Fruit fly (Drosophila melanogaster): ENCODE measurements around the gene CG11342.

The CG11342 gene

DNA sequence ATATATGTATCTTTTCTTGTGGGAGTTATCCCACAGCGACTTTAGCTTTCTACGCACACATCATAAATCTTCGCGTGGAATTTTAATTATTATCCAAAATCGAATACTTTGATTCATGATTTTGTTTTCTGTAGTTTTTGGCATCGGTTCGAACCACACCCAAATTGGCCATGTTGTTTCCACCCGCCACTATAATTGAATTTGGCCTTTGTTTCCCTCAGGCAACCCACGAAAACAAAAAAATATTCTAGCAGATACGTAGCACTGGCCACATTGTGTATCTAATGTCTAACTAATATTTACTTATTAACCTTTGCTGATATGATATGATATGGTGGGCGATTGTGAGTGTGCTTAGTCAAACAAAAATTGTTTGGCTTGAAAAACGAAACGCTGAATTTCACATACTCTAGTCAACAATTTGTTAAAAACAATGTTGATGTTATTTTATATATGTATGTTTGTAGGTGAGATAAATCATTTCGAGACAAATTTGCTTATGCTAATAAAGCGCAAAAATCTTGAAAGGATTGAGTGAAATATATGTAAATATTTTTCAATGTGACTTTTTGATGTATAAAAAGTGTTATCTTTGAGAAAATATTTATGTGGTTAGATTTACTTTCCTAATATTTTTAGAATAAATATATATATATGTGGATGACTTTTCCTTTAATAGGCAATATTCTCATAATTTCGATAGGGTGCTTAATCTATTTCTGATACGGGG lies 12.2 kb downstream of the CG11342 start:
- no peak for TF ChIP-seq gl (tag; optimal IDR thresholded peaks at IDR 0.05)
- TF ChIP-seq Pif1A (GFP tag; optimal IDR thresholded peaks at IDR 0.05), result no peak
- no peak for TF ChIP-seq fd96Ca (GFP tag; IDR thresholded peaks at IDR 0.05)
- TF ChIP-seq rn (GFP tag; IDR thresholded peaks at IDR 0.05), result no peak
- TF ChIP-seq CG8301 (tag; optimal IDR thresholded peaks at IDR 0.05), result no peak
- TF ChIP-seq D1 (tag; optimal IDR thresholded peaks at IDR 0.05), result no peak
- TF ChIP-seq CG14655 (GFP tag; optimal IDR thresholded peaks at IDR 0.05), result no peak
- TF ChIP-seq CG13204 (GFP tag; optimal IDR thresholded peaks at IDR 0.05), result no peak
- TF ChIP-seq CG34367 (tag; optimal IDR thresholded peaks at IDR 0.05), result no peak
- no peak for TF ChIP-seq CG12605 (GFP tag; IDR thresholded peaks at IDR 0.05)
- TF ChIP-seq CG15710 (tag; optimal IDR thresholded peaks at IDR 0.05), result no peak
- TF ChIP-seq CG32121 (GFP tag; IDR thresholded peaks at IDR 0.05), result no peak
- TF ChIP-seq CG4496 (GFP tag; IDR thresholded peaks at IDR 0.05), result no peak
- TF ChIP-seq CG8159 (tag; optimal IDR thresholded peaks at IDR 0.05), result no peak
- TF ChIP-seq EcR (GFP tag; optimal IDR thresholded peaks at IDR 0.05), result no peak
- TF ChIP-seq CG17806 (tag; optimal IDR thresholded peaks at IDR 0.05), result no peak
- TF ChIP-seq Pif1B (GFP tag; optimal IDR thresholded peaks at IDR 0.05), result no peak
- TF ChIP-seq CG10348 (GFP tag; IDR thresholded peaks at IDR 0.05), result no peak
- no peak for TF ChIP-seq Snoo (tag; optimal IDR thresholded peaks at IDR 0.05)
- TF ChIP-seq Ets98B (GFP tag; IDR thresholded peaks at IDR 0.05), result no peak

DNA sequence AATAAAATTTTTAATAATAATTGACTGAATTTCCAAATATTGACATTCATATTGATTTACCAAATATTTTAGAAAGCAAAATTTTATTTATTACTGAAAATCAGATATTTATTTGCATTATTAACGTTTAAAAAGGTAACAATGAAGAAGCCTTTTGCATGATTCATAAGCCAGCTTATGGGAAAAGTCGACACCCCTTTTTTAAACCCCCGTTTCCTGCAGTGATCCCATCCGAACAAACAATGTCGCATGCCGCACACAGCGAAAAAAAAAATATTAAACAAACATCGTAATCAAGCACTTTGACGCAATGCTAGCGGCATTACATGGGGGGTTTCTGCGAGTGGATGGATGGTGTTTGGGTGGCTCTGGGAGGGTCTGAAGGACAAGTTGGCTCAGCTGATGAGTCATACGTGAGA lies 13.6 kb downstream of the CG11342 start:
- TF ChIP-seq rn (GFP tag; IDR thresholded peaks at IDR 0.05), result no peak
- TF ChIP-seq CG34367 (tag; optimal IDR thresholded peaks at IDR 0.05), result no peak
- TF ChIP-seq fd96Ca (GFP tag; IDR thresholded peaks at IDR 0.05), result 0 out of 3 replicates have a peak, but pooled peaks have one; percentile 41
- no peak for TF ChIP-seq gl (tag; optimal IDR thresholded peaks at IDR 0.05)
- no peak for TF ChIP-seq Pif1B (GFP tag; optimal IDR thresholded peaks at IDR 0.05)
- TF ChIP-seq Pif1A (GFP tag; optimal IDR thresholded peaks at IDR 0.05), result peak; percentile 34
- TF ChIP-seq Snoo (tag; optimal IDR thresholded peaks at IDR 0.05), result no peak
- TF ChIP-seq CG32121 (GFP tag; IDR thresholded peaks at IDR 0.05), result no peak
- TF ChIP-seq CG4496 (GFP tag; IDR thresholded peaks at IDR 0.05), result peak; percentile 52; the same call in 1 of the 3 replicates
- no peak for TF ChIP-seq CG12605 (GFP tag; IDR thresholded peaks at IDR 0.05)
- TF ChIP-seq CG10348 (GFP tag; IDR thresholded peaks at IDR 0.05), result no peak
- TF ChIP-seq CG8301 (tag; optimal IDR thresholded peaks at IDR 0.05), result no peak
- peak; percentile 21 for TF ChIP-seq CG17806 (tag; optimal IDR thresholded peaks at IDR 0.05)
- 0 out of 2 replicates have a peak, but pooled peaks have one; percentile 10 for TF ChIP-seq Ets98B (GFP tag; IDR thresholded peaks at IDR 0.05)
- no peak for TF ChIP-seq CG13204 (GFP tag; optimal IDR thresholded peaks at IDR 0.05)
- TF ChIP-seq D1 (tag; optimal IDR thresholded peaks at IDR 0.05), result no peak
- TF ChIP-seq CG9948 (tag; optimal IDR thresholded peaks at IDR 0.05), result peak; percentile 38
- no peak for TF ChIP-seq CG15710 (tag; optimal IDR thresholded peaks at IDR 0.05)
- peak; percentile 54 for TF ChIP-seq CG8159 (tag; optimal IDR thresholded peaks at IDR 0.05)
- TF ChIP-seq CG14655 (GFP tag; optimal IDR thresholded peaks at IDR 0.05), result peak; percentile 40
- TF ChIP-seq EcR (GFP tag; optimal IDR thresholded peaks at IDR 0.05), result no peak

- peak; percentile 36 for TF ChIP-seq EcR (GFP tag; optimal IDR thresholded peaks at IDR 0.05)
- no peak for TF ChIP-seq CG32121 (GFP tag; IDR thresholded peaks at IDR 0.05)
- TF ChIP-seq rn (GFP tag; IDR thresholded peaks at IDR 0.05), result no peak
Observed at dm6 chr3L:4352649-4353048, 14.6 kb downstream of the CG11342 start.

DNA sequence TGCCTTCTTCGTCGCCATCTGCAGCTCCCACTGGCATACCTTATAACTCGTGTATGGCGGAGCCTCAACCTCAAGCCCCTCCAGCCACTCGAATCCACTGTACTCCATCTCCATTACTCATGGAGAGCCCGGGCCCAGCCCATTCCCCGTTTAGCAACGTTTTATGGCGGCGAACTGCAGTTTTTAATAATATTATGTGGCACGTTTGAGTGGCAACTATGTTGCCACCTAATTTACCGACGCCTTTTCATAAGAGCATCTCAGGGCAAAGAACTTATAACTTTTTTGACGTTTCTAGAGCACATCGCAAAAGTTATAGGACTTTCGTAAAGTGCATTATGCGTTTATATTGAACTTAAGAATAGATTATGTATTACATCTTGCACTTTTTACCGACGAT lies 15.2 kb downstream of the CG11342 start:
- TF ChIP-seq EcR (GFP tag; optimal IDR thresholded peaks at IDR 0.05), result peak; percentile 14
- TF ChIP-seq CG13204 (GFP tag; optimal IDR thresholded peaks at IDR 0.05), result peak; percentile 46
- TF ChIP-seq CG8159 (tag; optimal IDR thresholded peaks at IDR 0.05), result no peak

- TF ChIP-seq D1 (tag; optimal IDR thresholded peaks at IDR 0.05), result no peak
- TF ChIP-seq EcR (GFP tag; optimal IDR thresholded peaks at IDR 0.05), result peak; percentile 3
- TF ChIP-seq CG9948 (tag; optimal IDR thresholded peaks at IDR 0.05), result no peak
Observed at dm6 chr3L:4349314-4349713, 17.9 kb downstream of the CG11342 start.

DNA sequence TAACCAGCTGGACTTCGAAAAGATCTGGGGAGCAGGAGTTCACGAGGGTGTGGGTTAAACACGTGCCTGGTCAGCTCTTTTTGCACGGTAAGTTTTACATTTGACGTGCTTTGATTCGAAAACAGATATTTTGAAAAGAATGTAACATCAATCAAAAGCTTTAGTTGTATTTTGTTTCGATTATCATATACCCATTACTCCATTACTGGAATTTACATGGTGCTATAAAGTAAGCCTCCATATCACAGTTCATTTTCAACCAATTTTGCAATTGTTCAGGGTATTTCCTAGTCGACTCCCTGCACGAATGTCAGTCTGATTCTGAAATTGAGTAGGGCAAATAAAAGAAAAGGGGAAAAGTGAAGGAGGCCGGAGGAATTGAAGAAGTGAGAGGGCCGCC lies 18.4 kb downstream of the CG11342 start:
- TF ChIP-seq CG4496 (GFP tag; IDR thresholded peaks at IDR 0.05) (no peak), gl (tag; optimal IDR thresholded peaks at IDR 0.05) (no peak), Ets98B (GFP tag; IDR thresholded peaks at IDR 0.05) (no peak), CG14655 (GFP tag; optimal IDR thresholded peaks at IDR 0.05) (no peak)

DNA sequence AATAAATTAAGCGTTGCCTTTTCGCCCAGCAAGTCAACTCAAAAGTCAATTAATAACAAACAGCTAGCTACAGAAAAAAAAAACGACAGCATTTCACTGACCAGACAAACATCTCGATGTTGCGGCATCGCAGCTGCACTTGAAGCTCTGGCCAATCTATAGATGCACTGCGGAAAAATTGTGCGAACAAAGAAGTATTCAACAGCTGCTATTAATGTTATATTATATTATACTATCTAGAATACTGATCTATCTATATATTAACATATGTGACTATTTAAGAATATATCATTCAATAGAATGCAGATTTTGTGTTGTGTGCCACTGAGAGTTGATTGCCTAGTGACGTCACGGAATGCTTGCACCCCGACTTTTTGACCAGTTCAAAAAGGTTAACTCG lies 19.2 kb downstream of the CG11342 start:
- TF ChIP-seq CG15710 (tag; optimal IDR thresholded peaks at IDR 0.05) (peak; percentile 5), rn (GFP tag; IDR thresholded peaks at IDR 0.05) (no peak), Pif1A (GFP tag; optimal IDR thresholded peaks at IDR 0.05) (peak; percentile 13), CG17806 (tag; optimal IDR thresholded peaks at IDR 0.05) (peak; percentile 56), CG8301 (tag; optimal IDR thresholded peaks at IDR 0.05) (peak; percentile 49), CG32121 (GFP tag; IDR thresholded peaks at IDR 0.05) (peak; percentile 52), CG4496 (GFP tag; IDR thresholded peaks at IDR 0.05) (peak; percentile 44; the same call in 1 of the 3 replicates), fd96Ca (GFP tag; IDR thresholded peaks at IDR 0.05) (peak; percentile 64), CG9948 (tag; optimal IDR thresholded peaks at IDR 0.05) (peak; percentile 42), gl (tag; optimal IDR thresholded peaks at IDR 0.05) (no peak), CG14655 (GFP tag; optimal IDR thresholded peaks at IDR 0.05) (peak; percentile 61), CG12605 (GFP tag; IDR thresholded peaks at IDR 0.05) (0 out of 2 replicates have a peak, but pooled peaks have one; percentile 10), Snoo (tag; optimal IDR thresholded peaks at IDR 0.05) (no peak), Ets98B (GFP tag; IDR thresholded peaks at IDR 0.05) (peak; percentile 62), CG8159 (tag; optimal IDR thresholded peaks at IDR 0.05) (peak; percentile 42), CG10348 (GFP tag; IDR thresholded peaks at IDR 0.05) (no peak), EcR (GFP tag; optimal IDR thresholded peaks at IDR 0.05) (no peak)
